Worm (Caenorhabditis elegans) whole organism, L4/young adult: Measurements from ENCODE around the gene C17B7.15.

Experiments used
- W03F9.2 ChIP-seq: fragments of 150-350 bp; optimal IDR thresholded peaks from 2 replicates; lab custom pipeline; 2014; ENCODE audit warnings: missing biosample characterization, missing genetic modification characterization
- dao-5 ChIP-seq: sonication (generic microtip); optimal IDR thresholded peaks from 2 replicates; lab custom pipeline; 2016; ENCODE audit warnings: missing genotype, missing genetic modification characterization, moderate library complexity, missing compliant biosample characterization
- him-1 ChIP-seq: sonication (generic microtip); optimal IDR thresholded peaks from 2 replicates; lab custom pipeline; 2016; ENCODE audit warnings: missing genotype, missing genetic modification reagents, missing genetic modification characterization, missing compliant biosample characterization

DNA sequence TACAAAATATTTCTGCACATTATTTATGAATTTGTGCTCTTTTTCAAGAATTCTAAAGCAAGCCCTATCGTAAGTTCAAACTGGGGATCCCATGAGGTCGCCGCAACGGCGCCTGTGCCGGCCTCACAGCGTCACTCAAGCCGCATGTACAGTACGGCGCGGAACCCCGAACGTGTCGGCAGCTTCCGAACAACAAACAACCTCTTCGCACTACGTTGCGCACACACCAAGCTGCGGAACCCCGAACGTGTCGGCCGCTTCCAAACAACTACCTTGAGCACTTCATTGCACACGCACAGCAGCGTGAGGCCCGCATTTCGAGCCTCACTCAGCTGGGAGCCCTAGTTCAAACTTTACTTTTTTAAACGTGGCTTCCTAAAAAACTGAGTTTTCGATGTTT lies 44.1 kb downstream of the C17B7.15 start:
- no peak for TF ChIP-seq W03F9.2 (tag; lab: Kevin White, UChicago)
- no peak for TF ChIP-seq dao-5 (tag; lab: Kevin White, UChicago)
- TF ChIP-seq him-1 = no peak
